Worm (Caenorhabditis elegans): ENCODE results near the gene C29E4.12.

Gene C29E4.12

ce11 chrIII:7977224-7977623 lies 36.3 kb downstream of the C29E4.12 start:
- peak; percentile 25 to 63 for TF ChIP-seq lsy-2 (tag; optimal IDR thresholded peaks at IDR 0.05)
- TF ChIP-seq Y5F2A.4 (GFP tag; optimal IDR thresholded peaks at IDR 0.05): no peak
- peak; percentile 89 for TF ChIP-seq ama-1 (optimal IDR thresholded peaks at IDR 0.05)
- no peak for TF ChIP-seq dpl-1 (GFP tag; optimal IDR thresholded peaks at IDR 0.05)
- no peak for TF ChIP-seq zip-2 (tag; optimal IDR thresholded peaks at IDR 0.05)
- TF ChIP-seq spr-3 (GFP tag; optimal IDR thresholded peaks at IDR 0.05): no peak
- TF ChIP-seq hlh-11 (tag; optimal IDR thresholded peaks at IDR 0.05): peak; percentile 39
- TF ChIP-seq unc-130 (GFP tag; optimal IDR thresholded peaks at IDR 0.05): no peak
- TF ChIP-seq mes-2 (tag; optimal IDR thresholded peaks at IDR 0.05; ENCODE audit: poor library complexity, severe bottlenecking): peak; percentile 29
- no peak for TF ChIP-seq hmg-1.1 (GFP tag; IDR thresholded peaks at IDR 0.05)
- peak; percentile 1 for TF ChIP-seq mep-1 (tag; optimal IDR thresholded peaks at IDR 0.05)
- TF ChIP-seq unc-62 (GFP tag; optimal IDR thresholded peaks at IDR 0.05 in 1 of 2): no peak
- TF ChIP-seq unc-62 (tag; optimal IDR thresholded peaks at IDR 0.05): no peak
- TF ChIP-seq zfp-3 (GFP tag; conservative IDR thresholded peaks at IDR 0.05): peak; percentile 71; the same call in 1 of the 2 replicates
- no peak for TF ChIP-seq egl-27 (tag; optimal IDR thresholded peaks at IDR 0.05)
- no peak for TF ChIP-seq nhr-237 (tag; optimal IDR thresholded peaks at IDR 0.05)
- no peak for TF ChIP-seq tag-97 (GFP tag; IDR thresholded peaks at IDR 0.05)
- no peak for TF ChIP-seq attf-4 (tag; optimal IDR thresholded peaks at IDR 0.05)
- no peak for TF ChIP-seq lir-3 (tag; optimal IDR thresholded peaks at IDR 0.05)
- 0 out of 2 replicates have a peak, but pooled peaks have one; percentile 23 for TF ChIP-seq vab-7 (GFP tag; IDR thresholded peaks at IDR 0.05)
- TF ChIP-seq duxl-1 (tag; optimal IDR thresholded peaks at IDR 0.05; ENCODE audit: poor library complexity): peak; percentile 83
- TF ChIP-seq lin-39 (tag; optimal IDR thresholded peaks at IDR 0.05): no peak
- no peak for TF ChIP-seq gei-8 (GFP tag; optimal IDR thresholded peaks at IDR 0.05)
- TF ChIP-seq mxl-3 (GFP tag; optimal IDR thresholded peaks at IDR 0.05): no peak
- 0 out of 2 replicates have a peak, but pooled peaks have one; percentile 29 for TF ChIP-seq T26A8.4 (GFP tag; IDR thresholded peaks at IDR 0.05)
- no peak for TF ChIP-seq fkh-10 (GFP tag; optimal IDR thresholded peaks at IDR 0.05)
- no peak for TF ChIP-seq lin-15B (tag; optimal IDR thresholded peaks at IDR 0.05)
- TF ChIP-seq lin-1 (GFP tag; IDR thresholded peaks at IDR 0.05): no peak
- TF ChIP-seq lin-13 (GFP tag; optimal IDR thresholded peaks at IDR 0.05): no peak
- no peak for TF ChIP-seq ceh-20 (GFP tag; IDR thresholded peaks at IDR 0.05)
- no peak for TF ChIP-seq unc-39 (tag; optimal IDR thresholded peaks at IDR 0.05)
- no peak for TF ChIP-seq F37D6.2 (tag; optimal IDR thresholded peaks at IDR 0.05)
- TF ChIP-seq saeg-2 (GFP tag; IDR thresholded peaks at IDR 0.05): 0 out of 2 replicates have a peak, but pooled peaks have one; percentile 19
- no peak for TF ChIP-seq F44E2.7 (GFP tag; IDR thresholded peaks at IDR 0.05)
- TF ChIP-seq lin-38 (GFP tag; IDR thresholded peaks at IDR 0.05): peak; percentile 44; the same call in 1 of the 2 replicates
- 0 out of 2 replicates have a peak, but pooled peaks have one; percentile 12 for TF ChIP-seq mdt-29 (GFP tag; IDR thresholded peaks at IDR 0.05)
- no peak for TF ChIP-seq aha-1 (tag)
- TF ChIP-seq nhr-11 (tag; optimal IDR thresholded peaks at IDR 0.05): no peak
- TF ChIP-seq sdz-12 (GFP tag; optimal IDR thresholded peaks at IDR 0.05): peak; percentile 18
- no peak for TF ChIP-seq Y48G9A.11 (GFP tag; IDR thresholded peaks at IDR 0.05)
- no peak for TF ChIP-seq F49E8.2 (tag; optimal IDR thresholded peaks at IDR 0.05; ENCODE audit: borderline replicate concordance)
- peak; percentile 51; the same call in 1 of the 2 replicates for TF ChIP-seq egl-43 (GFP tag; IDR thresholded peaks at IDR 0.05)
- no peak for TF ChIP-seq cey-2 (tag; optimal IDR thresholded peaks at IDR 0.05; ENCODE audit: borderline replicate concordance, insufficient read depth)
- TF ChIP-seq nhr-42 (GFP tag; IDR thresholded peaks at IDR 0.05): peak; percentile 67; the same call in 1 of the 2 replicates
- 0 out of 2 replicates have a peak, but pooled peaks have one; percentile 29 for TF ChIP-seq php-3 (GFP tag; IDR thresholded peaks at IDR 0.05)
- no peak for TF ChIP-seq spr-1 (tag; optimal IDR thresholded peaks at IDR 0.05)
- TF ChIP-seq nhr-48 (tag; optimal IDR thresholded peaks at IDR 0.05): no peak
- 0 out of 2 replicates have a peak, but pooled peaks have one; percentile 53 for TF ChIP-seq Y75B8A.6 (GFP tag; IDR thresholded peaks at IDR 0.05)
- peak; percentile 19 for TF ChIP-seq dve-1 (tag; optimal IDR thresholded peaks at IDR 0.05; ENCODE audit: insufficient read depth)
- no peak for TF ChIP-seq dmd-9 (GFP tag; IDR thresholded peaks at IDR 0.05)
- TF ChIP-seq fos-1 (tag; optimal IDR thresholded peaks at IDR 0.05): no peak
